Worm (Caenorhabditis elegans): ENCODE measurements around the gene tsp-3.
A peak's percentile ranks its signal among the peaks of the same experiment; 100 is the strongest.

Gene tsp-3

DNA sequence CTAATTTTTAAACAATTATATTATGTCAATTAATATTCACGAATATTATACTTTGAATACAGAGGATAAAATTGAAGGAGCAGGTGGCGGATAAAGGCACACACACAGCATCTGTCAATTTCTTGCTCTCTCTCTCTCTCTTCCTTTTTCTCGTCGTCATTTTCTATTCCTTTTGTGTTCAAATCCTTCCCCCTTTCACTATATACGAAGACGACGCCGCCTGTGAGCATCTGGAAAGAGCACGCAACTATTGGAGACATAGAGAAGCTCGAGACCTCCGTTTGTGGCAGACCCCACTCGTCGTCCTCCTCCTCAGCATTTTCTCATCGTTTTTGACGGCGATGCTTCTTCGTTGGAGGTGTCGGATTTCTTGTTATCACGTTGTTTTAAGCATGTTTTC, 45.7 kb downstream of the tsp-3 start (continued):
- TF ChIP-seq lin-14 (GFP tag; optimal IDR thresholded peaks at IDR 0.05) (peak; percentile 71), dpl-1 (GFP tag; optimal IDR thresholded peaks at IDR 0.05) (peak in 1 of 3 experiments; percentile 42), isw-1 (GFP tag; IDR thresholded peaks at IDR 0.05) (peak; percentile 5; the same call in 1 of the 2 replicates), ces-1 (GFP tag; optimal IDR thresholded peaks at IDR 0.05) (no peak), ceh-82 (tag; optimal IDR thresholded peaks at IDR 0.05) (peak in 2 of 3 experiments; percentile 10 to 27), ceh-63 (GFP tag; optimal IDR thresholded peaks at IDR 0.05) (no peak), nhr-237 (tag; optimal IDR thresholded peaks at IDR 0.05) (no peak), snu-23 (GFP tag; optimal IDR thresholded peaks at IDR 0.05) (peak; percentile 34), lsy-2 (tag; optimal IDR thresholded peaks at IDR 0.05) (peak in 1 of 2 experiments; percentile 29), rnt-1 (tag; optimal IDR thresholded peaks at IDR 0.05) (no peak)

DNA sequence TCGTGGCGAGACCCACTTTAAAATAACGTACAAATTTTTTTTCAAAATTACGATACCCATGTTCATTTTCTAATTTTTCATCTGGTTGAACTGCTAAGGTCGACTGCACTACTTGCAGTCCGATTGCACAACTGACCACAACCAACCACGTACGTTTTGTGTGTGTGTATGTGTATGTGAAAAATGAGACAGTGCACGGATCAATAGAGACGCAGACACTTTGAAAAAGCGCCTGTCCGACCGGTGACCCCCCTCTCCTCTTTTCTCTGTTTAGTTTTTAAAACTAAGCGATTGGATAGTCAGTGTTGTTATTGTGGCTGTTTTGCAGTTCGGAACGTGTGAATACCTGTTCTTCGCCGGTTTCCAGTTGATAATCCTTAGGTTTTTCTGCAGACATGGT, 46.3 kb downstream of the tsp-3 start:
- TF ChIP-seq aha-1 (tag; optimal IDR thresholded peaks at IDR 0.05) (no peak), sptf-1 (tag; optimal IDR thresholded peaks at IDR 0.05) (no peak), nhr-77 (tag; optimal IDR thresholded peaks at IDR 0.05) (no peak), nhr-85 (tag) (no peak), blmp-1 (tag; optimal IDR thresholded peaks at IDR 0.05) (peak; percentile 14), ceh-88 (GFP tag; IDR thresholded peaks at IDR 0.05) (no peak), efl-1 (optimal IDR thresholded peaks at IDR 0.05) (peak; percentile 39 to 57), efl-1 (GFP tag; optimal IDR thresholded peaks at IDR 0.05 in 1 of 2) (peak; percentile 41 to 91), nhr-90 (tag; optimal IDR thresholded peaks at IDR 0.05; ENCODE audit: poor library complexity) (no peak), elt-2 (tag; optimal IDR thresholded peaks at IDR 0.05) (no peak), rnt-1 (tag; optimal IDR thresholded peaks at IDR 0.05) (peak; percentile 61), lin-13 (GFP tag; optimal IDR thresholded peaks at IDR 0.05) (no peak), isw-1 (GFP tag; IDR thresholded peaks at IDR 0.05) (no peak), fkh-10 (GFP tag; optimal IDR thresholded peaks at IDR 0.05) (no peak), hlh-17 (GFP tag; optimal IDR thresholded peaks at IDR 0.05; ENCODE audit: borderline replicate concordance) (no peak), egl-13 (tag; optimal IDR thresholded peaks at IDR 0.05) (no peak), ces-1 (GFP tag; optimal IDR thresholded peaks at IDR 0.05) (no peak), hpl-2 (GFP tag; optimal IDR thresholded peaks at IDR 0.05) (no peak), mef-2 (tag; optimal IDR thresholded peaks at IDR 0.05) (no peak), hlh-4 (tag; optimal IDR thresholded peaks at IDR 0.05) (no peak), pqm-1 (tag; optimal IDR thresholded peaks at IDR 0.05) (no peak), vab-15 (tag; optimal IDR thresholded peaks at IDR 0.05) (no peak), jun-1 (tag; optimal IDR thresholded peaks at IDR 0.05) (no peak), C16A3.4 (tag; optimal IDR thresholded peaks at IDR 0.05) (no peak), unc-98 (GFP tag; IDR thresholded peaks at IDR 0.05) (no peak), nhr-237 (tag; optimal IDR thresholded peaks at IDR 0.05) (no peak), aly-2 (tag; optimal IDR thresholded peaks at IDR 0.05) (no peak), irx-1 (tag; optimal IDR thresholded peaks at IDR 0.05) (no peak), zag-1 (tag; optimal IDR thresholded peaks at IDR 0.05) (no peak), snpc-4 (tag; optimal IDR thresholded peaks at IDR 0.05) (no peak), tbx-2 (tag; optimal IDR thresholded peaks at IDR 0.05) (no peak), sup-37 (GFP tag; optimal IDR thresholded peaks at IDR 0.05) (no peak), efl-3 (GFP tag; optimal IDR thresholded peaks at IDR 0.05) (no peak), swsn-7 (tag; optimal IDR thresholded peaks at IDR 0.05) (no peak), dpl-1 (GFP tag; optimal IDR thresholded peaks at IDR 0.05) (peak in 2 of 3 experiments; percentile 19 to 24), unc-62 (GFP tag; optimal IDR thresholded peaks at IDR 0.05) (no peak), lin-14 (GFP tag; optimal IDR thresholded peaks at IDR 0.05) (peak; percentile 82), F16B12.6 (tag; optimal IDR thresholded peaks at IDR 0.05) (no peak), ceh-82 (tag; optimal IDR thresholded peaks at IDR 0.05) (no peak), unc-130 (tag; optimal IDR thresholded peaks at IDR 0.05) (peak; percentile 13), dsc-1 (tag; optimal IDR thresholded peaks at IDR 0.05) (no peak), ets-5 (GFP tag; IDR thresholded peaks at IDR 0.05) (no peak), pag-3 (tag; optimal IDR thresholded peaks at IDR 0.05; ENCODE audit: borderline replicate concordance, insufficient read depth) (no peak), nhr-84 (tag; optimal IDR thresholded peaks at IDR 0.05) (no peak), zip-4 (GFP tag; optimal IDR thresholded peaks at IDR 0.05) (no peak), sox-4 (tag; optimal IDR thresholded peaks at IDR 0.05) (no peak), fos-1 (tag; optimal IDR thresholded peaks at IDR 0.05) (no peak), nhr-12 (tag; optimal IDR thresholded peaks at IDR 0.05) (no peak), snu-23 (GFP tag; optimal IDR thresholded peaks at IDR 0.05) (peak; percentile 46), ceh-63 (GFP tag; optimal IDR thresholded peaks at IDR 0.05) (no peak)

Data from whole organism, L1 larva.